Fruit fly (Drosophila melanogaster): Measurements from ENCODE around the gene RpL13A.

The RpL13A gene

DNA sequence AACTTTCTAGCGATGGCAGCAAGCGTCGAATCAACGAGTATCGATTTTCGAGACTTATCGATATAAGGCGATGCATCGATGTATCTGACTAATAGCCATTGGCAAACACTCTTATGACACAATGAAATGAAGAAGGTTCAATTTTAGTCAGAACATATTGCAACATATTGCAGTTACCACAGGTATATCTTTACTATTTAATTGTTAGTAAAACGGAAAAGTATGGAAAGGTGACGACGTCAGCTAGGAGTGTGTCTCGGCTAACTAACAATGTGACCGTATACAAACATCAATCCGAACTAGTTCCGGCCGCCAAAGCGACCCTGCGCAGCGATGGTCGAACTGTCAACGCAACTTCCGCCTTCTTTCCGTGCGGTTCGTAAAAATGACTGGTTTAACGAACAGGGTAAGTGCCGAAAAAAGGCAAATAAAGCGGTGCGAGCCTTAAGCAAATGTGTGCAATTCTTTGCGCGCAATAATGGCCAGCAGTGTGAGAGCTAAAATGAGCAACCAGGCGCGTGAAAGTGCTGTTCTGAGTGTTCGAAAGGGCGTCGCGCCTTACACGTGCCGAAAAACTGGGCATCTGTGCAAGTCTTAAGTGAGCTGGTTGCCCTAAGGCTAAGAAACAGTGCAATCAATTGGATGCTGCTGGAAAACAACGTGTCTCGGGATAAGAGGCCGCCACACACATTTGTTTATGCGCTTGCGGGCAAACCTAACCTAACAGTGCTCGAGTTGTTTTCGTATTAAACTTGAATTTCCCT is at the start of gene RpL13A, which contains the start of the genes Dph4 and Spec2 (continued):
- TF ChIP-seq Nf-YB (GFP tag; optimal IDR thresholded peaks at IDR 0.05): peak; percentile 80
- no peak for TF ChIP-seq ssp (GFP tag; IDR thresholded peaks at IDR 0.05)
- TF ChIP-seq CG2116 (GFP tag; optimal IDR thresholded peaks at IDR 0.05): peak; percentile 100
- TF ChIP-seq Awh (GFP tag; IDR thresholded peaks at IDR 0.05): no peak
- peak; percentile 86 for TF ChIP-seq Six4 (GFP tag; optimal IDR thresholded peaks at IDR 0.05)
- TF ChIP-seq CG3065 (GFP tag; optimal IDR thresholded peaks at IDR 0.05): peak; percentile 72
- TF ChIP-seq dpn (GFP tag; optimal IDR thresholded peaks at IDR 0.05): peak; percentile 81 to 93
- TF ChIP-seq Xbp1 (GFP tag; optimal IDR thresholded peaks at IDR 0.05): peak; percentile 89
- no peak for TF ChIP-seq zen2 (GFP tag; IDR thresholded peaks at IDR 0.05; ENCODE audit: partially characterized antibody)
- TF ChIP-seq ATbp (GFP tag; optimal IDR thresholded peaks at IDR 0.05): peak; percentile 93
- no peak for TF ChIP-seq CG7745 (tag; optimal IDR thresholded peaks at IDR 0.05)
- peak; percentile 54 for TF ChIP-seq pnt (GFP tag; optimal IDR thresholded peaks at IDR 0.05)
- TF ChIP-seq Deaf1 (tag; optimal IDR thresholded peaks at IDR 0.05): peak; percentile 69
- no peak for TF ChIP-seq Dll (GFP tag; IDR thresholded peaks at IDR 0.05; ENCODE audit: partially characterized antibody)
- peak; percentile 90 for TF ChIP-seq CG15601 (tag; optimal IDR thresholded peaks at IDR 0.05)
- TF ChIP-seq HLH54F (GFP tag; optimal IDR thresholded peaks at IDR 0.05): peak; percentile 84
- TF ChIP-seq ash1 (GFP tag; optimal IDR thresholded peaks at IDR 0.05): peak; percentile 98
- peak; percentile 62 for TF ChIP-seq Spps (tag; optimal IDR thresholded peaks at IDR 0.05)
- no peak for TF ChIP-seq bbx (GFP tag; IDR thresholded peaks at IDR 0.05; ENCODE audit: partially characterized antibody)
- no peak for TF ChIP-seq mld (GFP tag; IDR thresholded peaks at IDR 0.05; ENCODE audit: partially characterized antibody)
- TF ChIP-seq Atf6 (GFP tag; IDR thresholded peaks at IDR 0.05): no peak
- no peak for TF ChIP-seq H2.0 (GFP tag; IDR thresholded peaks at IDR 0.05)
- TF ChIP-seq sim (GFP tag; IDR thresholded peaks at IDR 0.05): no peak
- TF ChIP-seq Jarid2 (GFP tag; optimal IDR thresholded peaks at IDR 0.05): peak; percentile 80
- peak; percentile 70 for TF ChIP-seq Sry-β (GFP tag; optimal IDR thresholded peaks at IDR 0.05)
- peak; percentile 90 for TF ChIP-seq CG2712 (tag; optimal IDR thresholded peaks at IDR 0.05)
- TF ChIP-seq org-1 (GFP tag; optimal IDR thresholded peaks at IDR 0.05): peak; percentile 92
- no peak for TF ChIP-seq CG31388 (GFP tag; optimal IDR thresholded peaks at IDR 0.05)
- TF ChIP-seq CHES-1-like (GFP tag; optimal IDR thresholded peaks at IDR 0.05): peak; percentile 95
- TF ChIP-seq nmo (GFP tag; optimal IDR thresholded peaks at IDR 0.05): peak; percentile 86
- no peak for TF ChIP-seq crol (GFP tag; IDR thresholded peaks at IDR 0.05)
- TF ChIP-seq CG8089 (GFP tag; optimal IDR thresholded peaks at IDR 0.05): peak; percentile 93
- TF ChIP-seq br (optimal IDR thresholded peaks at IDR 0.05): no peak
- TF ChIP-seq CG8281 (tag; optimal IDR thresholded peaks at IDR 0.05): peak; percentile 71
- TF ChIP-seq knrl (GFP tag; IDR thresholded peaks at IDR 0.05; ENCODE audit: partially characterized antibody): no peak
- no peak for TF ChIP-seq prd (optimal IDR thresholded peaks at IDR 0.05)
- TF ChIP-seq prd (GFP tag; IDR thresholded peaks at IDR 0.05): no peak
- TF ChIP-seq CG10267 (tag; optimal IDR thresholded peaks at IDR 0.05): peak; percentile 90
- TF ChIP-seq Xrp1 (GFP tag; IDR thresholded peaks at IDR 0.05): no peak
- peak; percentile 75 for TF ChIP-seq CG4820 (GFP tag; optimal IDR thresholded peaks at IDR 0.05)
- no peak for TF ChIP-seq sob (GFP tag; IDR thresholded peaks at IDR 0.05)
- peak; percentile 82 for TF ChIP-seq CG15479 (GFP tag; optimal IDR thresholded peaks at IDR 0.05)
- peak; percentile 69 for TF ChIP-seq tap (tag; optimal IDR thresholded peaks at IDR 0.05)
- peak; percentile 93 for TF ChIP-seq CG11723 (GFP tag; optimal IDR thresholded peaks at IDR 0.05)
- peak; percentile 79 for TF ChIP-seq CG10979 (tag; optimal IDR thresholded peaks at IDR 0.05)
- TF ChIP-seq CG13296 (GFP tag; optimal IDR thresholded peaks at IDR 0.05): peak; percentile 95
- TF ChIP-seq Hr78 (GFP tag; optimal IDR thresholded peaks at IDR 0.05): peak in 1 of 2 experiments; percentile 52
- TF ChIP-seq CG12659 (GFP tag; optimal IDR thresholded peaks at IDR 0.05): peak; percentile 98
- TF ChIP-seq CoRest (tag; optimal IDR thresholded peaks at IDR 0.05): peak; percentile 82

All from whole organism, embryonic.